Worm (Caenorhabditis elegans): Measurements from ENCODE around the gene srw-115.

Gene srw-115

ce11 chrV:3014185-3014584, 20.5 kb upstream of the srw-115 start, which contains the start of gene K12D9.1:
TSS of gene K12D9.1 (plus strand) at chrV:3014485.
- TF ChIP-seq mdl-1 (tag; optimal IDR thresholded peaks at IDR 0.05) (no peak), sma-9 (GFP tag; optimal IDR thresholded peaks at IDR 0.05) (no peak), sma-9 (tag; optimal IDR thresholded peaks at IDR 0.05) (no peak), lin-13 (GFP tag; optimal IDR thresholded peaks at IDR 0.05) (no peak), mab-5 (tag; optimal IDR thresholded peaks at IDR 0.05) (no peak)

ce11 chrV:3011394-3011793, 17.7 kb upstream of the srw-115 start, which contains the start of gene srw-135:
TSS of gene srw-135 (minus strand) at chrV:3011494.
- TF ChIP-seq fos-1 (tag; optimal IDR thresholded peaks at IDR 0.05) (no peak), mbf-1 (tag; optimal IDR thresholded peaks at IDR 0.05) (no peak), nhr-129 (tag; optimal IDR thresholded peaks at IDR 0.05) (no peak), C34F6.9 (tag; optimal IDR thresholded peaks at IDR 0.05) (no peak)

DNA sequence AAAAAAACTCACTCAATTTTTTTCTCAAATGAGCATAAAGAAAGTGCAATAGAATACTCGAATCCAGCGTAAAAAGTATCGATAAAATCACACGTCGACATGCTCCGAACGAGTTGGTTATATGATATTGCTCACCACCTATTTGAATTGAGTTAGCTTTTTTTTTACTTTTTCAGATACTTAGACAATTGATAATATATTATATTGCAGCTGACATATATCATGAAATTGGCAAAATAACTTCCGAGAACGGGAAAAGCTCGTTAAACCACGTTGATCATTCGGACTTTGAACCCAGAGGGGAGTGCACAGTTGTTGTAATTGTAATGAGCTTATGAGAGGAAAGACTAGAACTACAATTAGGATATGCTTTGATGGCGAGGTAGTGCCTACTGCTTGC, 16.8 kb upstream of the srw-115 start, which contains the start of gene srw-136:
srw-136 (minus strand) TSS at position 101 of the 400 bp plus-strand sequence.
- TF ChIP-seq zag-1 (tag; optimal IDR thresholded peaks at IDR 0.05) (no peak), lin-11 (tag; optimal IDR thresholded peaks at IDR 0.05) (no peak), nhr-237 (tag; optimal IDR thresholded peaks at IDR 0.05) (no peak), skn-1 (tag; optimal IDR thresholded peaks at IDR 0.05) (no peak)

ce11 chrV:3005964-3006363, 12.2 kb upstream of the srw-115 start, which contains the start of gene srw-112:
TSS of gene srw-112 (minus strand) at chrV:3006064.
- TF ChIP-seq C34F6.9 (tag; optimal IDR thresholded peaks at IDR 0.05), result no peak
- no peak for TF ChIP-seq nhr-12 (tag; optimal IDR thresholded peaks at IDR 0.05)
- TF ChIP-seq nhr-237 (tag; optimal IDR thresholded peaks at IDR 0.05), result no peak
- no peak for TF ChIP-seq fos-1 (tag; optimal IDR thresholded peaks at IDR 0.05)
- no peak for TF ChIP-seq lsy-2 (tag; optimal IDR thresholded peaks at IDR 0.05)
- TF ChIP-seq ztf-11 (tag; optimal IDR thresholded peaks at IDR 0.05), result no peak
- no peak for TF ChIP-seq nhr-21 (tag; optimal IDR thresholded peaks at IDR 0.05)
- no peak for TF ChIP-seq alr-1 (tag; optimal IDR thresholded peaks at IDR 0.05)

DNA sequence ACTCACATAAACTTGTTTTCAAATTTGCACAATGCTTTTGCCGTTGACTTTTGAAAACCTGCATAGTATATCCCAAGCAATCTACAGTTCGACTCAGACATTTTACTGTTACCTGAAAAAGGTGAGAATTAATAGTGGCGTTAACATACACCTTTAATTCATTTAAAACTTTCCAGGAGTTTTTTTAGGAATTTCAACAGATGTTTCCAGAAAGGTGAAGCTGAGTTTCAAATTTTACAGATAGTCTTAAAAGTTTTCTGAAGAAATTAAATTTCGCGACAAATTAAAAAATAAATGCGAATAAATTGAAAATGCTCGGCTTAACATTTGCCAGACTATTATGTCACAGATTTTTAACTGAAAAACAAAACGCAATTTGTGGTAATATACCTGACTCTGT, 6.0 kb upstream of the srw-115 start, which contains the start of gene srw-119:
srw-119 (minus strand) TSS at position 101 of the 400 bp plus-strand sequence.
- TF ChIP-seq ztf-1 (GFP tag; conservative IDR thresholded peaks at IDR 0.05) (no peak), sem-4 (tag; optimal IDR thresholded peaks at IDR 0.05) (no peak), R02D3.7 (tag; optimal IDR thresholded peaks at IDR 0.05) (no peak), nhr-129 (tag; optimal IDR thresholded peaks at IDR 0.05) (no peak), ceh-16 (tag; optimal IDR thresholded peaks at IDR 0.05) (no peak), mdl-1 (tag; optimal IDR thresholded peaks at IDR 0.05) (no peak), sma-9 (GFP tag; optimal IDR thresholded peaks at IDR 0.05) (no peak), sma-9 (tag; optimal IDR thresholded peaks at IDR 0.05) (no peak), nhr-6 (tag; optimal IDR thresholded peaks at IDR 0.05) (no peak)

DNA sequence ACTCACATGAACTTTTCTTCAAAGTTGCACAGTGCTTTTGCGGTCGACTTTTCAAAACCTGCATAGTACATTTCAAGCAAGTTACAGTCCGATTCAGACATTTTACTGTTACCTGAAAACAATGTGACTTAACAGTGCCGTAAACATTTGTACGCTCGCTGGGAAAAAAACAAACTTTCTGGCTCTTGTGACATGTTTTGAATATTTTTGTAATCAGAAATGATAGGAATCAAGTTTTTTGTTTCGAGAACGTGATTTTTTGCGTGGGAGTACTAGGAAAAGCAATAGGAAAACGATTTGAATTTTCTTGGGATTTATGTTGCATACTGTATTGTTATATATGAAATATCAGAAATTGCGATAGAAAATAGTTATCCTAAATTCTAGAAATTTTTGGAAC, 2.4 kb upstream of the srw-115 start, which contains the start of gene srw-120:
srw-120 (minus strand) TSS at position 101 of the 400 bp plus-strand sequence.
- TF ChIP-seq skn-1 (tag; optimal IDR thresholded peaks at IDR 0.05) (no peak), lin-13 (GFP tag; optimal IDR thresholded peaks at IDR 0.05) (no peak), elt-1 (tag; optimal IDR thresholded peaks at IDR 0.05) (no peak), gmeb-1 (tag; optimal IDR thresholded peaks at IDR 0.05) (no peak), nhr-23 (tag; optimal IDR thresholded peaks at IDR 0.05) (no peak), mbf-1 (tag; optimal IDR thresholded peaks at IDR 0.05) (no peak), unc-62 (GFP tag; optimal IDR thresholded peaks at IDR 0.05) (no peak), C34F6.9 (tag; optimal IDR thresholded peaks at IDR 0.05) (no peak), ztf-4 (tag; optimal IDR thresholded peaks at IDR 0.05) (no peak), R02D3.7 (tag; optimal IDR thresholded peaks at IDR 0.05) (no peak), nhr-10 (tag; optimal IDR thresholded peaks at IDR 0.05) (no peak), dmd-4 (tag; optimal IDR thresholded peaks at IDR 0.05) (no peak), snpc-4 (tag; optimal IDR thresholded peaks at IDR 0.05) (no peak)

DNA sequence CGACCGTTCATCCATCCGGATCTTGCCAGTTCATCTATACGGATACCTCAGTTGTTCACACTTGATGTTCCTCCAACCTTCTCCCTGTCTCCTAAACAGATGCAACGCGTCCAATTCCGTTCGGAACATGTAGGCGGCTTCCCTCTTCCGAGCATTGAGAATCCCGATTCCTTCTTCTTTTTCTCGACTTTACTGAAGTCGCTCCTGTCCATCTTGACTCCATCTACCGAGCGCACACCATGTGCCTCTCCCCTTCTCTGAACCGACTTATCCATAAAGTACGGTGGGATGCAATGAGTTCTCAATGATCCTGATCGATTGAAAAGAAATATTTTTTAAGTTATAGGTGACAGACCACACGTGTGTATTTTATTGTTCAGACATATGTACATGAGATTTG, 1.7 kb downstream of the srw-115 start:
- TF ChIP-seq R02D3.7 (tag; optimal IDR thresholded peaks at IDR 0.05) (no peak), nhr-10 (tag; optimal IDR thresholded peaks at IDR 0.05) (no peak), crh-2 (tag; optimal IDR thresholded peaks at IDR 0.05) (no peak), unc-62 (GFP tag; optimal IDR thresholded peaks at IDR 0.05) (no peak), nhr-237 (tag; optimal IDR thresholded peaks at IDR 0.05) (no peak), F13H6.1 (tag; optimal IDR thresholded peaks at IDR 0.05) (no peak), alr-1 (tag; optimal IDR thresholded peaks at IDR 0.05) (no peak)

All from whole organism, L2 larva.